Worm (Caenorhabditis elegans): ENCODE measurements around the gene K09A9.8.

DNA sequence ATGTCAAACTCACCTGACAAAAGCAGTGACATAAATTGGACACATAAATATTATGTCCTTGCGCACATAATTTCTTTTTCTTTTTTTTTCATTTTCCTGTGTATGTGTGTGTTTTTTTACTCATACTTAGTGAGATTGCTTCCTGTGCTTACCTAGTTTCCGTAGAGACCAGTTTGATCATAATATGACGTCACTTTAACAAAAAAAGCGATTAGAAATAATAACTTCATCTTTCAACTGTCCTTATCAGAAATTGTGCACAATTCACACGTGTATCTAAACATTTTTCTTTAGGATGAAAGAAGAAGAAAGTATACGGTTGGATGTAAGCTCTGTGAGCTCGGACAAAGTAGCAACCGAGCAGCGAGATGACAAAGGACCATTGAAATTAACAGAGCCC lies 25.1 kb upstream of the K09A9.8 start:
- TF ChIP-seq nhr-232 (tag; optimal IDR thresholded peaks at IDR 0.05), result no peak
- no peak for TF ChIP-seq elt-2 (tag; optimal IDR thresholded peaks at IDR 0.05)
- TF ChIP-seq hlh-15 (tag; optimal IDR thresholded peaks at IDR 0.05), result no peak
- TF ChIP-seq fax-1 (tag; optimal IDR thresholded peaks at IDR 0.05), result no peak
- TF ChIP-seq ceh-22 (tag; optimal IDR thresholded peaks at IDR 0.05), result no peak
- no peak for TF ChIP-seq sox-2 (GFP tag; IDR thresholded peaks at IDR 0.05)
- TF ChIP-seq sdc-2 (tag; optimal IDR thresholded peaks at IDR 0.05), result no peak
- TF ChIP-seq unc-42 (tag; optimal IDR thresholded peaks at IDR 0.05), result no peak
- TF ChIP-seq hlh-30 (tag; optimal IDR thresholded peaks at IDR 0.05; ENCODE audit: insufficient read depth), result no peak
- TF ChIP-seq pat-9 (tag; optimal IDR thresholded peaks at IDR 0.05), result no peak
- TF ChIP-seq hlh-8 (tag; optimal IDR thresholded peaks at IDR 0.05), result no peak
- no peak for TF ChIP-seq F13H6.1 (tag; optimal IDR thresholded peaks at IDR 0.05)
